Fruit fly (Drosophila melanogaster): ENCODE results near the gene CG33234.
A peak's percentile ranks its signal among the peaks of the same experiment; 100 is the strongest.

The CG33234 gene

dm6 chr3L:2634929-2635799 lies 26.3 kb upstream of the CG33234 start (continued):
- peak; percentile 86; the same call in 2 of the 3 replicates for TF ChIP-seq so (GFP tag; IDR thresholded peaks at IDR 0.05)
- TF ChIP-seq Sry-δ (GFP tag; optimal IDR thresholded peaks at IDR 0.05): peak; percentile 86
- peak; percentile 87 for TF ChIP-seq Hey (tag; optimal IDR thresholded peaks at IDR 0.05)
- TF ChIP-seq lov (optimal IDR thresholded peaks at IDR 0.05): no peak
- peak; percentile 93 for TF ChIP-seq lov (GFP tag; IDR thresholded peaks at IDR 0.05)
- TF ChIP-seq Oli (tag; optimal IDR thresholded peaks at IDR 0.05): peak; percentile 59
- TF ChIP-seq CG6854 (GFP tag; optimal IDR thresholded peaks at IDR 0.05): peak; percentile 85
- peak; percentile 70 for TF ChIP-seq salm (tag; optimal IDR thresholded peaks at IDR 0.05)
- peak; percentile 72 for TF ChIP-seq CG16863 (GFP tag; optimal IDR thresholded peaks at IDR 0.05)
- TF ChIP-seq CG15479 (GFP tag; optimal IDR thresholded peaks at IDR 0.05): peak; percentile 55
- no peak for TF ChIP-seq Lpt (GFP tag; optimal IDR thresholded peaks at IDR 0.05)
- peak; percentile 51 for TF ChIP-seq Chrac-16 (GFP tag; optimal IDR thresholded peaks at IDR 0.05)
- TF ChIP-seq gem (tag; optimal IDR thresholded peaks at IDR 0.05): peak; percentile 52
- TF ChIP-seq CG8388 (GFP tag; optimal IDR thresholded peaks at IDR 0.05): peak; percentile 75
- peak; percentile 75 for TF ChIP-seq CG2202 (tag; optimal IDR thresholded peaks at IDR 0.05)
- peak; percentile 74 for TF ChIP-seq ems (GFP tag; optimal IDR thresholded peaks at IDR 0.05)
- peak; percentile 68 for TF ChIP-seq shn (GFP tag; optimal IDR thresholded peaks at IDR 0.05)
- TF ChIP-seq gfzf (GFP tag; optimal IDR thresholded peaks at IDR 0.05): peak; percentile 32
- 0 out of 2 replicates have a peak, but pooled peaks have one; percentile 31 for TF ChIP-seq Poxn (GFP tag; IDR thresholded peaks at IDR 0.05)
- peak; percentile 85 for TF ChIP-seq onecut (GFP tag; IDR thresholded peaks at IDR 0.05)
- TF ChIP-seq unpg (GFP tag; optimal IDR thresholded peaks at IDR 0.05): peak; percentile 80
- peak; percentile 27 for TF ChIP-seq Deaf1 (tag; optimal IDR thresholded peaks at IDR 0.05)
- peak; percentile 54 for TF ChIP-seq HmgD (GFP tag; optimal IDR thresholded peaks at IDR 0.05)
- TF ChIP-seq gro (GFP tag; optimal IDR thresholded peaks at IDR 0.05): peak; percentile 73
- no peak for TF ChIP-seq dimm (GFP tag; IDR thresholded peaks at IDR 0.05)
- TF ChIP-seq Dfd (GFP tag; optimal IDR thresholded peaks at IDR 0.05): no peak
- peak; percentile 64 for TF ChIP-seq Ptx1 (GFP tag; IDR thresholded peaks at IDR 0.05)
- TF ChIP-seq CG3847 (GFP tag; IDR thresholded peaks at IDR 0.05): peak; percentile 73
- peak; percentile 79 for TF ChIP-seq amos (GFP tag; IDR thresholded peaks at IDR 0.05; ENCODE audit: partially characterized antibody)
- TF ChIP-seq CG13424 (tag; optimal IDR thresholded peaks at IDR 0.05): peak; percentile 59
- peak; percentile 84 for TF ChIP-seq Mes4 (GFP tag; optimal IDR thresholded peaks at IDR 0.05)
- peak; percentile 62; the same call in 1 of the 2 replicates for TF ChIP-seq al (GFP tag; IDR thresholded peaks at IDR 0.05)
- peak; percentile 54 for TF ChIP-seq CG9797 (GFP tag; optimal IDR thresholded peaks at IDR 0.05)
- peak; percentile 72 to 79 for TF ChIP-seq Hr51 (GFP tag; optimal IDR thresholded peaks at IDR 0.05)
- no peak for TF ChIP-seq br (optimal IDR thresholded peaks at IDR 0.05)
- TF ChIP-seq slou (GFP tag; optimal IDR thresholded peaks at IDR 0.05): peak; percentile 69
- TF ChIP-seq Mrtf (GFP tag; IDR thresholded peaks at IDR 0.05): no peak
- no peak for TF ChIP-seq pan (optimal IDR thresholded peaks at IDR 0.05)
- peak in 1 of 2 experiments; percentile 80 for TF ChIP-seq pan (GFP tag; optimal IDR thresholded peaks at IDR 0.05 in 1 of 2, IDR thresholded peaks at IDR 0.05 in 1 of 2)
- TF ChIP-seq CG11456 (GFP tag; IDR thresholded peaks at IDR 0.05): peak; percentile 89
- peak; percentile 64 for TF ChIP-seq CG2712 (tag; optimal IDR thresholded peaks at IDR 0.05)
- peak; percentile 51; the same call in 1 of the 2 replicates for TF ChIP-seq peb (GFP tag; IDR thresholded peaks at IDR 0.05)
- TF ChIP-seq az2 (GFP tag; optimal IDR thresholded peaks at IDR 0.05): peak; percentile 68
- peak; percentile 85 for TF ChIP-seq NFAT (GFP tag; IDR thresholded peaks at IDR 0.05)
- peak; percentile 56 for TF ChIP-seq CG34422 (GFP tag; IDR thresholded peaks at IDR 0.05)
- TF ChIP-seq CG1792 (GFP tag; optimal IDR thresholded peaks at IDR 0.05): peak; percentile 53
- peak; percentile 76 for TF ChIP-seq repo (GFP tag; optimal IDR thresholded peaks at IDR 0.05)
- TF ChIP-seq Doc3 (GFP tag; IDR thresholded peaks at IDR 0.05; ENCODE audit: partially characterized antibody): peak; percentile 66; the same call in 2 of the 3 replicates
- peak; percentile 95 for TF ChIP-seq caup (GFP tag; optimal IDR thresholded peaks at IDR 0.05; ENCODE audit: severe bottlenecking)
- peak; percentile 38; the same call in 1 of the 2 replicates for TF ChIP-seq CG4730 (GFP tag; IDR thresholded peaks at IDR 0.05)

Measured in whole organism, embryonic.